Worm (Caenorhabditis elegans): Measurements from ENCODE around the gene C11G6.2.

The C11G6.2 gene

DNA sequence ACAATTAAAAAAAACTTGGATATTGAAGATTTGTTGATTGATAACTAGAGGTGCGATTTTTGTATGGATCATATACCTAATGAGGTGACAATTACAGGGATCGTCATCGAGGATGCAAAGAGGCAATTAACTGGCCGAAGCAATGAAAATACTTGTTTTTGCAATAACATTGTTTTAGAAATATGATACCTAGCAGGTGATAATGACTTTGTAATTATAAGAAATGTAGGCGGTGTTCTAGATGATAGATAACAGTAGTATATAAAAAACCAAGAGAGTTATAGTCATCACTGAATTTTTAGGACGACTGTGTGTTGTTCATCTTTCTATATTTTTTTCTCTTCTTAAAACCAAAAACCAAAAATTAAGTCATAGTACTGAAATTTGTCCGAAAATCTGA, at the start of gene C11G6.2:
C11G6.2 (plus strand) TSS at position 301 of the 400 bp plus-strand sequence.
- TF ChIP-seq unc-62 (GFP tag; optimal IDR thresholded peaks at IDR 0.05) = no peak

DNA sequence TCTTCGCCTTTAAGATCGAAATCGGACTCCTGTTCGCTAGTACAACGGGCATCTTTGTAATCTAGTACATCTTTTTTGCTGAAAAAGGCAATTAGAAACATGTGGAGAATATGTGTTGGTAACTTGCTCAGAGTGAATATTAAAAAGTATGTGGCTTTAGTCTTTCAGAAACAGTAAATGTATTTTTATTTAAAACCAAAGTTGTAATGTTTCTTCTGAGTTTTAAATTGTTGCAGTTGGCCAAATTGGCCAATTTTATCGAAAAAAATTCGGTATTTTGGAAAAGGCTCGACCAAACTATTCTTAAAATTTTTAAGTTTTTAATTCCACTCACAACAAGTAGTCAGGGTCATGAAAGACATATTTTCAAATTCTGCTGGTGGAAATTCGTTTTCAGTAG, 45.3 kb upstream of the C11G6.2 start, which contains the start of gene F52E10.2:
F52E10.2 (minus strand) TSS at position 101 of the 400 bp plus-strand sequence.
- no peak for TF ChIP-seq unc-62 (GFP tag; optimal IDR thresholded peaks at IDR 0.05)

DNA sequence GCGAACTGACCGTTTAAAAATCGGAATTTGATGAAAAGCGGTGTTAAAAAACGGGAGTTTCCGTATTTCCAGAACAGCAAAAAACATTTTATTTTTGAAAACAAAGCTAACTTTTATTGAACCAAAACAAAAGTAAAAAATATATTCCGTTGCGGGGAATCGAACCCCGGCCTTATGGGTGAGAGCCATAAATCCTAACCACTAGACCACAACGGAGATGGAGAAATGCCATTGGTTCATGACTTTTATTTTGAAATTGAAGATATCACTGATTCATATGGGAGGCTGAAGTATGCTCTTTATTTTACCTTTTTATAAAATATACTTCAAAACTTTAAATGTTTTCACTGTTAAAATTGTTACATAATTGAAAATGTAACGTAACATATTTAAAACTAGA, 43.3 kb upstream of the C11G6.2 start:
- no peak for TF ChIP-seq unc-62 (GFP tag; optimal IDR thresholded peaks at IDR 0.05)

DNA sequence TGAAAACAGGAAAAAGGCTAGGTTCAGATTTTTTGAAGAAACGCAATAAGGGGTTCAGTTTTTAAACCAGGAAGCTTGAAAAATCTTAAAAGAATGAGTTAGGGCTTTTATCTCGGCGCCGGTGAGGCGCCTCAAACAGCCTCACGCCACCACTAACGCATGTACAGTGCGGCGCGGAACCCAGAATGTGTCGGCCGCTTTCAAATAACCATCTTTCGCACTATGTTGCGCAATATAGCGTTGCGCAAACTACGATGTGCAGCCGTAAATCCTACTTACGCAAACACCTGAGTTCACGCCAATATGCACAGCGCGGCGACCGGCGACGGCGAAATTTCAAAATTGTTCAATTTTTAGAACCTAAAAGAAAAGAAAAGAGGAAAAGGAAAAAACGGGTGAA, 38.8 kb upstream of the C11G6.2 start:
- no peak for TF ChIP-seq unc-62 (GFP tag; optimal IDR thresholded peaks at IDR 0.05)

DNA sequence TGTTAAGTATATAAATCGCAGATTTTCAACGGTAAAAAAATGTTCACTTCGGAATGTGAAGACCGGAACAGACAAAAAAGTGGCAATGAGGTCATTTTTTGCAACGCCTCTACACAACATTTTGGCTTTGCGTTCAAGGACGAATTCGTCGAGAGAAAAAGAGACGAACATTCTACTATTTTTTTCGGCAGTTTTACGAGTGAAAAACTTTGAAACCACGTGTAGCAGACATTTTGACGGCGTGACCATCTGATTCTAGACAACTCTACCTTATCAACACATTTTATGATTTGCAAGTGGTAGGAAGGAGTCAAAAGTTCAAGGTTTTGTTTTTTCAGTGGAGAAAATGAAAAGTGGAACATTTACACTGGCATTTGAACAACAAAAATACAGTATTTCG, 37.9 kb upstream of the C11G6.2 start:
- no peak for TF ChIP-seq unc-62 (GFP tag; optimal IDR thresholded peaks at IDR 0.05)

DNA sequence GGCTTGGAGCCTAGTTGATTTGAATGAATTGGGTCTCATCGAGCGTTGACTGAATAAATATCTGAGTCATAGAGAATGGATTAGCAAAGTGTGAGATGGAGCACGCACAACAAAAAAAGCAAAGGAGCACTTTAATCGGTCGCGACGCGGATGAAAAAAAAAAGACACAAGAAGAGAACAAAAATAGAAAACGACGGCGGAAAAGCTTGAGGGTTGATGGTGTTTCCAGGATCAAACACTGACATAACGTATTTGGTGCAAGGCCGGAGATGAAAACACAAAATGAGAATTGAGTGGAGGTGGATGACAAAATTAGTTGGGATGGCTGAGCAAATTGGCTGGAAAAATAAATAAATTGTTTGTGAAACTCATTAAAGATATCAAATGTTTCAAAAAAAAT, 35.5 kb upstream of the C11G6.2 start, which contains the start of gene F52E10.4:
F52E10.4 (minus strand) TSS at position 101 of the 400 bp plus-strand sequence.
- TF ChIP-seq unc-62 (GFP tag; optimal IDR thresholded peaks at IDR 0.05) = no peak

DNA sequence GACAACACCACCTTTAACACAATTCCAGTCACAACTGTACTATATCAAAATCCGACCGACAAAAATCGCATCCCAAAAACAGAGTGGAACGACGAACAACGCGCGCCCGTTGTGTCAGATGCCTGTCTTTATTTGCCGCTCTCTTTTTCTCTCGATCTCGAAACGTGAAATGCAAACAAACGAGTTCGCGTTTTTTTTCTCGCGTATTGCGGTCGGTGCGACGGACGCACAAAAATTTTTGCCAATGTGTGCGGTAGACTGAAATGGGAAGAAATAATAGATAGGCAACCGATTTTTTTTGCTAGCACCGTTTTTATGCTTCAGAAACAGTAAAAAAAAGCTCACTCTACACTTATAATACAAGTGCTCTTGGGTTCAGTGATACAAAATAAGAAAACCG, 31.3 kb upstream of the C11G6.2 start:
- TF ChIP-seq unc-62 (GFP tag; optimal IDR thresholded peaks at IDR 0.05) = no peak

DNA sequence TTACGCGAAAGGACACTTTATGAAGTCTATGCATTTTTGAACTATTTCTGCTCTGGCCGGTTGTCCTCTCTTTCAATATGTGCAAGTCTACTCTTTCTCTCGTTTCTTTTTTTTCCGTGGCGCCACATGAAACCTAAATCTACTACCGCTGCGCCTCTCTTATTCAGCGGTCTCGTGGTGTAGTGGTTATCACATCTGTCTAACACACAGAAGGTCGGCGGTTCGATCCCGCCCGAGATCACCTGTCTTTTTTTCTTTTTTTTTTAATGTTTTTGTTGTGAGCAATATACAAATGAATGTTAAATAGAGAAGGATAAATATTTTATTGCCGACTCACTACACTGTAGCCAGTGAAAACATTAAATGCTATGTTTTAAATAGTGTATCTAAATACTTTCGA, 30.3 kb upstream of the C11G6.2 start:
- no peak for TF ChIP-seq unc-62 (GFP tag; optimal IDR thresholded peaks at IDR 0.05)

DNA sequence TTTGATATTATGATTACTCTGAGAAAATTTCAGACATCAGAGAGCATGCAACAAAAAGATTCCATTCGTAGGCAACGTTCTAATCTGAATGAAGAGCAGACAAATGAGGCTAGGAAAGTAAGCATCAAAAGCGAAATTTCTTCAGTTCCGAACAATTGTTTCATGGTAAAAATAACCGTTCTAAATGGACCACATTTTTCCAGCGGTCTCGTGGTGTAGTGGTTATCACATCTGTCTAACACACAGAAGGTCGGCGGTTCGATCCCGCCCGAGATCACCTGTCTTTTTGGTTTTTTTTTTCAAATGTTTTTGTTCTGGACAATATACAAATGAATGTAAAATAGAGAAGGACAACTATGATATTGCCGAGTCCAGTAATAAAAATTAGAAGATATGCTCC, 28.6 kb upstream of the C11G6.2 start, which contains the start of gene twk-21:
twk-21 (plus strand) TSS at position 34 of the 400 bp plus-strand sequence.
- TF ChIP-seq unc-62 (GFP tag; optimal IDR thresholded peaks at IDR 0.05) = no peak

DNA sequence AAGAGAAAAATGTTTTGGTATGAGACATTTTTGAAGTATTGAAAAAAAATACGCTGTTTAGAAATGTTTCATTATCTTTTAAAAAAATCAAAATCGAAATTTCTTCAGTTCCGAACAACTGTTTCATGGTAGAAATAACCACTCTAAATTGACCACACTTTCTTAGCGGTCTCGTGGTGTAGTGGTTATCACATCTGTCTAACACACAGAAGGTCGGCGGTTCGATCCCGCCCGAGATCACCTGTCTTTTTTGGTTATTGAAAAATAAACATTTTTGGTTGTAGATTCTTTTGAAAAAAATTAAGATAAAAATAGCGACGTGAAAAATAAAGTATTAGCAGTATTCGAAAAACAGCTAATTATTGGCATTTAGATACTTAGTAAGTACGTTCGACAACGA, 28.0 kb upstream of the C11G6.2 start:
- TF ChIP-seq unc-62 (GFP tag; optimal IDR thresholded peaks at IDR 0.05) = no peak

DNA sequence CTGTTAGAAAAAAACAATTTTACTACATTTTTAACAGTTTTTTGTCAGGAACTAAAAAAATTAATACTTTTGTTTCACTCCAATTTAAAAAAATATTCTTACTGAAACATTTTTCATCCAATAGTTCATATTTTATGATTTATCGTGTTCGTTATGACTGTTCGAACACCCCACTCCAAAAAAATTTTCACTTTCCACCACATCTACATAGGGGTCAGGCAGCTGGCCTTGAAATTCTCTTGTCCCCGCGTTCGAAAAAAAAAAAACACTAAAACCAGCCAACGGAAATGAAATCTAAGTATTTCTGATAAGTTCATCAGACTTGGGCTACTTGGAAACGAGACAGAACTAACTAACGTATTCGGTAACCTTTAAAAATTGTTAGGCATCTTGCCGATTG, 22.3 kb upstream of the C11G6.2 start, which contains the start of gene twk-22:
twk-22 (plus strand) TSS at position 301 of the 400 bp plus-strand sequence.
- no peak for TF ChIP-seq unc-62 (GFP tag; optimal IDR thresholded peaks at IDR 0.05)

DNA sequence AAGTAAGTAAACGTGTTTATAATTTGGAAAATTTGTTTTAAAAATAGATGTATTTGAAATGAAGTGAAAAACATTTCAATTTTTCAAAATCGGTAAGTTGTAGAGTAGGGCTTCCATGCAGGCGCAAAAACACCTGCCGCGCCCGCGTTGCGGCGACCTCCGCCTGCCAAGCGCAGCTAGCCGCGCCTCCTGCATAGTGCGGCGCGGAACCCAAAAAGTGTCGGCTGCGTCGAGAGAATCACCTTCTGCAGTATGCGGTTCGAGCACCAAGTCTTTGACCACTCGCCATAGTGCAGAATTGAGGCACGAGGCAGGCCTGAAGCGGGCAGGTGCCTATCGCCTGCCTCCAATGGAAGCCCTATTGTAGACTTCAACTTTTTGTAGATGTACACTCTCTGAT, 18.7 kb upstream of the C11G6.2 start:
- TF ChIP-seq unc-62 (GFP tag; optimal IDR thresholded peaks at IDR 0.05) = no peak

DNA sequence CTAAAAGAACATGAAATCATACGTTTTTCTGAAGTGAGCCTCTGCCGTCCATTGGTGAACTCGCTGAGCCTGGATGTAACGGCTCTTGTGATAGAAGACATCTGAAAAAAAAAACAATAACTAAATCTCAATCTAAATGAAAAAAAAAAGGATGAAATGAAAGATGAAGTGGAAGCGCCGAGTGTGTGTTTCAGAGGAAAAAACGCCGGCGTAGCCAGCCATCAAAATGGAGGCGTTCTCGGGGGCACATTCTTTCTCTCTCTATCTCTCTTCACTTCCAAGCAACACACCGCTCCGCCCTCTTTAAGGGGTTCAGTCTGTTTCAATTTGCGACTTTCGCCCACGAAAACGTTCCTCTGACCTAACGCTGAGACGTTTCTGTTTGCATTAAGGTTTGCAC, 10.8 kb upstream of the C11G6.2 start, which contains the start of gene T01B4.3:
T01B4.3 (minus strand) TSS at position 101 of the 400 bp plus-strand sequence.
- no peak for TF ChIP-seq unc-62 (GFP tag; optimal IDR thresholded peaks at IDR 0.05)

DNA sequence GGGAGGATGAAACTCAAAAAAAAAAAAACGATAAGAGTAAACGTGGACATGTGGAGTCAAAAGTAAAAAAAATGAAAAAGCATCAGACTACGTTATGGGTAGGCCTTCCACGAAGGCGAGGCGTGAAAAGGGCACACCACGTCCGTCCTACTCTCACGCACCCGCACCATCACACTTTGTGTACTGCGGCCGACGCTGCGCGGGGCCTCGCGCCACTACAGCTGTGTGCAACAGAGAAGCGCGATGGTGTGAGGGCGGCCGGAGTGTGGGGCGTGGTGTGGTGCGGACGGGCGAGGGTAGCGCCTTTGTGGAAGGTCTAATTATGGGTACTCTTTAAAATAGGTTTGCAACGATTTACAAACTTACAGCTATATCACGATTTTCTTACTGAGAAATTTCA, 10.2 kb upstream of the C11G6.2 start:
- TF ChIP-seq unc-62 (GFP tag; optimal IDR thresholded peaks at IDR 0.05) = no peak

DNA sequence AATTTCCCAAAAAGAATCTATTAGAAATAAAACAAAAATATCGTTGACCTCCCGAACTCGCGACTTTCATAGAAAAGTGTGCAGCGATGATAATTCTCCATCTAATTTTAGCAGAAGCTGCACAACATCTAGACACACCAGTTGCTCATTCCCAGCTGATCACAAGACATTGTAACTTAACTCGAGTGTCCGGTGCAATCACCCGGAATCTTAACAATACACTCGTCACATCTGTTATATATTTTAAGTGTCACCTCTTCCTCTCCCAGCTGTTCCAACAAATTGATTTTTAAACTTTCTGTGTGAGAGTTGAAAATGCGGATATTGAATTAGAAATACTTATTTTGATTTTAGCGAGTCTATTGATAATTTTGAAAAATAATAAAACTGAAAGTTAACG, 7.1 kb upstream of the C11G6.2 start:
- no peak for TF ChIP-seq unc-62 (GFP tag; optimal IDR thresholded peaks at IDR 0.05)

DNA sequence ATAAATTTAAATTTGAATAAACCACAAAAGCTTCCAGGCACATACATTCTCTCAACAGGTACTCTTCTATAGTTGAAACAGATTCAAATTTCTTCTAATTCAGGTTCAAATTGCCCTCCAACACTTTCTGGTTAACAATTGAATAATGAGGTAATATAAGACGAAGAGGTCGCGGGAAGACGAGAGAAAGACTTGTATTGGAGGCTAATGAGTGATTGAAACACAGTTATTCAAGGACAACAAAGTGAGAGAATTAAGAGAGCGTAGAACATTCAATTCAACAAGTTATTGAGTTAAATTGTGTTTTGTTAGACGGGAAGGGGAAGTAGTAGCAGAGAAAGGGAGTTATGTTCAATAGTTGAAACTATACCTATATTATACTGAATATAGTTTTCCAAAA, 6.6 kb upstream of the C11G6.2 start:
- TF ChIP-seq unc-62 (GFP tag; optimal IDR thresholded peaks at IDR 0.05) = no peak

DNA sequence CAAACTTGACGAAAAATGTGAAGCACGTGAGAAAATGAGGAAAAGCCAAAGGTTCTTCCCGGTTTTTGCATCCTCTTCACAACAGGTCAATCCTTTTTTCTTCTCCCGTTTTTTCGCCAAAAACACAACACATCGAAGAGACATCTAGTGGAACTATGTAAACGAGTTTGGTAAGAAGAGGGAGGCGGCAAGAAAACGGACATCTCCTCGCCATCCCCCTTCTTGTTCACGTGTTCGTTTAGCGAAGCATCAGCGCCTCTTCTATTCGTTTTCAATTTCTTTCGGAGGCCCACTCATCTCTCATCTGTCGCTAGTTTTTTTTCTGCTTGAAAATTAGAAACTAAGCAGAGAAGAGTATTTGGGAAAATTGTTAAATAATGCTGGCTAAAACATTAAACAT, 4.2 kb upstream of the C11G6.2 start:
- TF ChIP-seq unc-62 (GFP tag; optimal IDR thresholded peaks at IDR 0.05) = no peak

DNA sequence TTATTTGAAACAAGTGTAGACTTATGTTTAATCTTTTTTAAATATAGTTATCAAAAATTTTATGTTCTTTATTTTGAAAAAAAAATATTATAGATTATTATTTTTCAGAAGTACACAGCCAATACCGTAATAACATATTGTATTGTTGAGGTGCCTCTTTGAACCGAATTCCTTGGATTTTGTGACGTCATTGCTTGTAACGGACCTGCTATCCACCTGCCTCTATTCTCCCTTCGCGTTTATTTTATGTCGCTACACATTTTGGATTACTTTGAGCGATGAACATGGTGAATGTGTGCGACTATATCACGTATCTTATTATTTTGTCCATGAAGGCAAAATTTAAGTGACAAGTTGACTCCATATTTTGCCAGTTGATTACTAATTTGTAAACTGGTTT, 1.2 kb upstream of the C11G6.2 start:
- TF ChIP-seq unc-62 (GFP tag; optimal IDR thresholded peaks at IDR 0.05) = no peak

Measured in whole organism, dauer.